Worm (Caenorhabditis elegans): ENCODE results near the gene srg-32.

- TF ChIP-seq ces-1 (GFP tag; optimal IDR thresholded peaks at IDR 0.05): no peak
- TF ChIP-seq lin-14 (GFP tag; optimal IDR thresholded peaks at IDR 0.05): no peak
- no peak for TF ChIP-seq skn-1 (tag; optimal IDR thresholded peaks at IDR 0.05)
Measured at ce11 chrV:10597234-10597633, 8.6 kb upstream of the srg-32 start, which contains the start of gene T21C9.13.
